Worm (Caenorhabditis elegans): ENCODE results near the gene ZK686.6.

ce11 chrIII:7767415-7767814 is 5.4 kb downstream of the ZK686.6 start, which contains the start of gene ZK686.5:
- TF ChIP-seq nfya-1 (tag; optimal IDR thresholded peaks at IDR 0.05; ENCODE audit: insufficient read depth), result no peak
- no peak for TF ChIP-seq snpc-4 (tag; optimal IDR thresholded peaks at IDR 0.05)
- TF ChIP-seq nhr-77 (tag; optimal IDR thresholded peaks at IDR 0.05), result no peak
- no peak for TF ChIP-seq aly-2 (tag; optimal IDR thresholded peaks at IDR 0.05)
- TF ChIP-seq elt-1 (tag; optimal IDR thresholded peaks at IDR 0.05), result no peak
- no peak for TF ChIP-seq ama-1 (optimal IDR thresholded peaks at IDR 0.05)
- TF ChIP-seq ztf-4 (tag; optimal IDR thresholded peaks at IDR 0.05), result no peak
- TF ChIP-seq pqm-1 (tag; optimal IDR thresholded peaks at IDR 0.05), result no peak
- TF ChIP-seq ZK546.5 (tag; optimal IDR thresholded peaks at IDR 0.05), result no peak
- TF ChIP-seq nhr-12 (tag; optimal IDR thresholded peaks at IDR 0.05), result no peak
- TF ChIP-seq unc-39 (tag; optimal IDR thresholded peaks at IDR 0.05), result no peak
- no peak for TF ChIP-seq eor-1 (tag; optimal IDR thresholded peaks at IDR 0.05)
- no peak for TF ChIP-seq egl-27 (tag; optimal IDR thresholded peaks at IDR 0.05)

Data from whole organism, L3 larva.